Worm (Caenorhabditis elegans): ENCODE data around the gene K06H7.1.

DNA sequence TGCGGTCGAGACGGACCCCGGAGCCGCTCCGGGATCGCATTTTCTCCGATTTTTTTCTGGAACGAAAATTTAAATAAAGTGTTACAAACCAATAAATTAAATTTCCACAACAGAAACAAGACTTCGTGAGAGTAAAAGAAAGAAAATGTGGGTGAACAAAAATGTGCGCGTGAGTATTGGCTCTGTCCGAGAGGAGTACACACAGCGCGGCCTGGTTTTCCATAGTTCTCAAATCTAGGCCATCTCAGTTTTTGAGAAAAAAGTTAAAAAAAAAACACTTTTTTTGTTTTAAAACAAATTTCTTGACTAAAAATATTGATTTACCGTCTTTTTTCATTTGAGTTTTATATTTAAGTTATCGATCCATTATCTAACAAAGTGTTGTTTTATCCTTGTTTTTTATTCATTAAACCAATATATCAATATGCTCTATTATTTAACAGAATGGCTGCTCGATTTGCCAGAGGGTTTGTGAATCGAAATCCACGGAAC lies 45.5 kb downstream of the K06H7.1 start, which contains the start of the genes C14B9.8 and mrpl-18:
- TF ChIP-seq him-1 (tag; optimal IDR thresholded peaks at IDR 0.05) (peak; percentile 63), W03F9.2 (tag; optimal IDR thresholded peaks at IDR 0.05) (peak; percentile 63), dao-5 (tag; optimal IDR thresholded peaks at IDR 0.05) (no peak)
